Fruit fly (Drosophila melanogaster): ENCODE data around the gene Eig71Ek.

- TF ChIP-seq ttk (optimal IDR thresholded peaks at IDR 0.05) (no peak), insv (optimal IDR thresholded peaks at IDR 0.05) (no peak), h (optimal IDR thresholded peaks at IDR 0.05) (no peak), Myc (optimal IDR thresholded peaks at IDR 0.05) (no peak)
Measured at dm6 chr3L:15684017-15684416, 23.0 kb downstream of the Eig71Ek start.
